Worm (Caenorhabditis elegans) whole organism, L1 larva: ENCODE measurements around the gene mca-2.
"Not testable (repeated sequence)": the region's sequence is repeated elsewhere in the genome, so short reads cannot be mapped to it uniquely, and the experiment has no call there.

Experiments used
- C16A3.4 ChIP-seq: fragments of 150-350 bp; optimal IDR thresholded peaks from 2 replicates; lab custom pipeline; 2014; ENCODE audit warnings: missing biosample characterization, missing genetic modification characterization
- C34B4.2 ChIP-seq: sonication (generic microtip); optimal IDR thresholded peaks from 2 replicates; lab custom pipeline; 2017; ENCODE audit warnings: mild to moderate bottlenecking, missing genetic modification characterization, missing compliant biosample characterization
- Y116A8C.19 ChIP-seq: sonication (generic microtip); optimal IDR thresholded peaks from 2 replicates; lab custom pipeline; 2016; ENCODE audit warnings: missing compliant biosample characterization, missing genetic modification characterization, borderline replicate concordance
- aha-1 ChIP-seq: fragments of 150-350 bp; optimal IDR thresholded peaks from 2 replicates; lab custom pipeline; 2014; ENCODE audit warnings: missing biosample characterization, missing genetic modification characterization
- aly-2 ChIP-seq: fragments of 150-350 bp; optimal IDR thresholded peaks from 2 replicates; lab custom pipeline; 2014; ENCODE audit warnings: missing biosample characterization, missing genetic modification characterization
- ama-1 ChIP-seq: fragments of 150-350 bp; optimal IDR thresholded peaks from 2 replicates; lab custom pipeline; 2014
- blmp-1 ChIP-seq: fragments of 150-350 bp; optimal IDR thresholded peaks from 2 replicates; lab custom pipeline; 2014; ENCODE audit warnings: missing biosample characterization, missing genetic modification characterization
- ceh-63 ChIP-seq: fragments of 200-800 bp; sonication (Bioruptor generic); optimal IDR thresholded peaks from 2 replicates; lab custom pipeline; 2018; ENCODE audit warnings: mild to moderate bottlenecking, missing genetic modification characterization, missing compliant biosample characterization
- ceh-82 ChIP-seq, 3 experiments: fragments of 150-350 bp in 1 of 3; sonication (generic microtip) in 2 of 3; optimal IDR thresholded peaks; 2 replicates each; lab custom pipeline; 2014 to 2017; ENCODE audit warnings: missing biosample characterization in 3 of 3, missing genetic modification characterization in 3 of 3
- ceh-88 ChIP-seq: fragments of 200-800 bp; sonication (Bioruptor generic); IDR thresholded peaks from 2 replicates; pipeline ENCODE4 v1.3.6; 2022; ENCODE audit warnings: missing genetic modification characterization, missing compliant biosample characterization
- ceh-90 ChIP-seq: sonication (generic microtip); optimal IDR thresholded peaks from 2 replicates; lab custom pipeline; 2016; ENCODE audit warnings: missing genetic modification characterization, missing compliant biosample characterization
- ces-1 ChIP-seq: fragments of 150-350 bp; optimal IDR thresholded peaks from 2 replicates; lab custom pipeline; 2014; ENCODE audit warnings: missing biosample characterization, missing genetic modification reagents, missing genetic modification characterization
- dpl-1 ChIP-seq, 3 experiments: fragments of 150-350 bp in 2 of 3; sonication (generic microtip) in 1 of 3; optimal IDR thresholded peaks; 2 replicates each; lab custom pipeline; 2014 to 2017; ENCODE audit warnings: missing biosample characterization in 3 of 3, missing genetic modification characterization in 3 of 3, missing genetic modification reagents in 3 of 3
- dsc-1 ChIP-seq: sonication (generic microtip); optimal IDR thresholded peaks from 2 replicates; lab custom pipeline; 2016; ENCODE audit warnings: mild to moderate bottlenecking, missing genetic modification characterization, missing compliant biosample characterization
- efl-1 ChIP-seq, 4 experiments: fragments of 150-350 bp; optimal IDR thresholded peaks in 3 of 4; peaks in 1 of 4; 1 replicate in 1 of 4; 2 replicates in 3 of 4; lab custom pipeline; 2014; ENCODE audit warnings: missing biosample characterization in 2 of 4, missing genetic modification characterization in 2 of 4, missing genetic modification reagents in 2 of 4
- egl-27 ChIP-seq, 2 experiments: fragments of 150-350 bp in 1 of 2; sonication (generic microtip); optimal IDR thresholded peaks; 3 replicates each; lab custom pipeline; 2017 to 2018; ENCODE audit warnings: missing biosample characterization in 2 of 2, missing genetic modification characterization in 2 of 2, missing genetic modification reagents in 2 of 2
- elt-2 ChIP-seq: sonication (generic microtip); optimal IDR thresholded peaks from 2 replicates; lab custom pipeline; 2016; ENCODE audit warnings: missing genetic modification characterization, mild to moderate bottlenecking, inconsistent platforms, missing compliant biosample characterization, missing genetic modification reagents
- elt-3 ChIP-seq, 6 experiments: fragments of 150-350 bp in 1 of 6; sonication (generic microtip); optimal IDR thresholded peaks; 2 replicates each; lab custom pipeline; 2017 to 2018; ENCODE audit warnings: missing biosample characterization in 6 of 6, missing genetic modification characterization in 6 of 6, inconsistent platforms in 1 of 6
- ets-5 ChIP-seq: fragments of 200-800 bp; sonication (Bioruptor generic); IDR thresholded peaks from 2 replicates; pipeline ENCODE4 v1.3.6; 2022; ENCODE audit warnings: missing genetic modification characterization, missing compliant biosample characterization
- fkh-8 ChIP-seq: sonication (generic microtip); optimal IDR thresholded peaks from 2 replicates; lab custom pipeline; 2016; ENCODE audit warnings: mild to moderate bottlenecking, missing genetic modification characterization, missing compliant biosample characterization
- fos-1 ChIP-seq: fragments of 150-350 bp; optimal IDR thresholded peaks from 2 replicates; lab custom pipeline; 2014; ENCODE audit warnings: missing biosample characterization, missing genetic modification characterization
- grh-1 ChIP-seq: fragments of 200-800 bp; sonication (Bioruptor generic); IDR thresholded peaks from 2 replicates; pipeline ENCODE4 v1.3.6; 2022; ENCODE audit warnings: missing genetic modification reagents, missing genetic modification characterization, missing compliant biosample characterization
- hlh-17 ChIP-seq: fragments of 200-800 bp; sonication (Bioruptor generic); optimal IDR thresholded peaks from 2 replicates; lab custom pipeline; 2018; ENCODE audit warnings: missing genetic modification characterization, mild to moderate bottlenecking, missing compliant biosample characterization, moderate library complexity, borderline replicate concordance
- hlh-4 ChIP-seq: sonication (generic microtip); optimal IDR thresholded peaks from 2 replicates; lab custom pipeline; 2016; ENCODE audit warnings: mild to moderate bottlenecking, missing genetic modification characterization, missing compliant biosample characterization
- hpl-2 ChIP-seq: fragments of 150-350 bp; optimal IDR thresholded peaks from 2 replicates; lab custom pipeline; 2014; ENCODE audit warnings: missing biosample characterization, missing genetic modification reagents, missing genetic modification characterization
- irx-1 ChIP-seq: sonication (generic microtip); optimal IDR thresholded peaks from 2 replicates; lab custom pipeline; 2016; ENCODE audit warnings: missing genetic modification characterization, missing compliant biosample characterization
- jun-1 ChIP-seq: fragments of 150-350 bp; optimal IDR thresholded peaks from 2 replicates; lab custom pipeline; 2014; ENCODE audit warnings: missing biosample characterization, missing genetic modification reagents, missing genetic modification characterization
- lin-15B ChIP-seq: fragments of 150-350 bp; sonication (generic microtip); optimal IDR thresholded peaks from 3 replicates; lab custom pipeline; 2014; ENCODE audit warnings: missing biosample characterization, missing genetic modification characterization
- lin-35 ChIP-seq, 2 experiments: fragments of 150-350 bp; optimal IDR thresholded peaks; 2 replicates each; lab custom pipeline; 2014; ENCODE audit warnings: missing biosample characterization in 2 of 2, missing genetic modification characterization in 2 of 2, missing genetic modification reagents in 2 of 2
- lin-39 ChIP-seq: fragments of 150-350 bp; optimal IDR thresholded peaks from 2 replicates; lab custom pipeline; 2014; ENCODE audit warnings: missing biosample characterization, missing genetic modification reagents, missing genetic modification characterization
- mab-9 ChIP-seq: fragments of 200-800 bp; sonication (Bioruptor generic); IDR thresholded peaks from 2 replicates; pipeline ENCODE4 v1.3.6; 2022; ENCODE audit warnings: missing genetic modification reagents, missing genetic modification characterization, missing compliant biosample characterization
- mdl-1 ChIP-seq, 2 experiments: fragments of 150-350 bp; optimal IDR thresholded peaks; 2 replicates each; lab custom pipeline; 2014 to 2017; ENCODE audit warnings: missing biosample characterization in 2 of 2, missing genetic modification characterization in 2 of 2, inconsistent platforms in 1 of 2
- mef-2 ChIP-seq: fragments of 150-350 bp; optimal IDR thresholded peaks from 2 replicates; lab custom pipeline; 2014; ENCODE audit warnings: missing biosample characterization, missing genetic modification characterization
- nhr-11 ChIP-seq: fragments of 150-350 bp; optimal IDR thresholded peaks from 2 replicates; lab custom pipeline; 2014; ENCODE audit warnings: missing biosample characterization, missing genetic modification characterization
- nhr-12 ChIP-seq: sonication (generic microtip); optimal IDR thresholded peaks from 2 replicates; lab custom pipeline; 2017; ENCODE audit warnings: missing biosample characterization, missing genetic modification characterization
- nhr-20 ChIP-seq: sonication (generic microtip); optimal IDR thresholded peaks from 2 replicates; lab custom pipeline; 2016; ENCODE audit warnings: mild to moderate bottlenecking, missing genetic modification characterization, missing compliant biosample characterization
- nhr-237 ChIP-seq: fragments of 150-350 bp; optimal IDR thresholded peaks from 2 replicates; lab custom pipeline; 2014; ENCODE audit warnings: missing biosample characterization, missing genetic modification characterization
- nhr-76 ChIP-seq: sonication (generic microtip); optimal IDR thresholded peaks from 2 replicates; lab custom pipeline; 2017; ENCODE audit warnings: missing biosample characterization, missing genetic modification characterization
- nhr-77 ChIP-seq: fragments of 150-350 bp; optimal IDR thresholded peaks from 2 replicates; lab custom pipeline; 2014; ENCODE audit warnings: missing biosample characterization, missing genetic modification characterization
- pqm-1 ChIP-seq: sonication (generic microtip); optimal IDR thresholded peaks from 3 replicates; lab custom pipeline; 2017; ENCODE audit warnings: missing biosample characterization, missing genetic modification characterization
- skn-1 ChIP-seq: fragments of 150-350 bp; optimal IDR thresholded peaks from 2 replicates; lab custom pipeline; 2014; ENCODE audit warnings: missing biosample characterization, missing genetic modification characterization
- sox-4 ChIP-seq: sonication (generic microtip); optimal IDR thresholded peaks from 2 replicates; lab custom pipeline; 2016; ENCODE audit warnings: missing genetic modification characterization, missing compliant biosample characterization
- swsn-7 ChIP-seq: sonication (generic microtip); optimal IDR thresholded peaks from 2 replicates; lab custom pipeline; 2016; ENCODE audit warnings: missing genetic modification characterization, missing compliant biosample characterization
- tbx-2 ChIP-seq: sonication (generic microtip); optimal IDR thresholded peaks from 2 replicates; lab custom pipeline; 2016; ENCODE audit warnings: missing genetic modification characterization, missing compliant biosample characterization
- unc-30 ChIP-seq: sonication (generic microtip); optimal IDR thresholded peaks from 2 replicates; lab custom pipeline; 2017; ENCODE audit warnings: missing biosample characterization, missing genetic modification characterization
- unc-62 ChIP-seq: fragments of 150-350 bp; optimal IDR thresholded peaks from 2 replicates; lab custom pipeline; 2014; ENCODE audit warnings: missing biosample characterization, missing genetic modification reagents, missing genetic modification characterization
- zag-1 ChIP-seq: fragments of 150-350 bp; optimal IDR thresholded peaks from 2 replicates; lab custom pipeline; 2014; ENCODE audit warnings: missing biosample characterization, missing genetic modification characterization
- zip-4 ChIP-seq: fragments of 200-800 bp; sonication (Bioruptor generic); optimal IDR thresholded peaks from 2 replicates; lab custom pipeline; 2018; ENCODE audit warnings: mild to moderate bottlenecking, missing genetic modification characterization, moderate library complexity, missing compliant biosample characterization
- ztf-11 ChIP-seq, 2 experiments: sonication (generic microtip); optimal IDR thresholded peaks; 2 replicates each; lab custom pipeline; 2016 to 2017; ENCODE audit warnings: missing genetic modification characterization in 2 of 2, missing biosample characterization in 1 of 2, missing compliant biosample characterization in 1 of 2

mca-2 gene

ce11 chrIV:2048839-2049238, 35.0 kb upstream of the mca-2 start (continued):
- TF ChIP-seq C34B4.2 (no peak), unc-30 (tag; lab: Kevin White, UChicago) (no peak)

- not testable (repeated sequence) for TF ChIP-seq C16A3.4 (tag; lab: Kevin White, UChicago); elt-3 (tag; optimal IDR thresholded peaks at IDR 0.05; lab: Kevin White, UChicago); blmp-1 (tag; lab: Kevin White, UChicago)
- TF ChIP-seq, all 84 proteins: peak for 0; not testable (repeated sequence) for 84
Measured at ce11 chrIV:2051195-2051594, 32.6 kb upstream of the mca-2 start, which contains the start of gene R05C11.4. Gene R05C11.4 (plus strand): TSS chrIV:2051495.

ce11 chrIV:2052337-2052736, 31.5 kb upstream of the mca-2 start:
- TF ChIP-seq nhr-237 (tag; lab: Kevin White, UChicago) (no peak), irx-1 (tag; lab: Kevin White, UChicago) (no peak), jun-1 (no peak), unc-62 (GFP tag; lab: Kevin White, UChicago) (no peak), ceh-90 (tag; lab: Kevin White, UChicago) (no peak), mdl-1 (tag; optimal IDR thresholded peaks at IDR 0.05; lab: Kevin White, UChicago) (no peak), ets-5 (no peak), swsn-7 (tag; lab: Kevin White, UChicago) (peak; percentile 37), nhr-11 (tag; lab: Kevin White, UChicago) (no peak), aly-2 (tag; lab: Kevin White, UChicago) (no peak), ztf-11 (tag; optimal IDR thresholded peaks at IDR 0.05; lab: Kevin White, UChicago) (peak in 1 of 2 experiments; percentile 37), nhr-76 (tag; lab: Kevin White, UChicago) (no peak), lin-35 (GFP tag; optimal IDR thresholded peaks at IDR 0.05; lab: Kevin White, UChicago) (no peak), nhr-20 (tag; lab: Kevin White, UChicago) (no peak), ces-1 (GFP tag; lab: Kevin White, UChicago) (peak; percentile 88), elt-2 (tag; lab: Kevin White, UChicago) (no peak), hpl-2 (GFP tag; lab: Kevin White, UChicago) (no peak), mab-9 (GFP tag; lab: Robert Waterston, UW) (0 out of 2 replicates have a peak, but pooled peaks have one; percentile 37), nhr-12 (no peak), skn-1 (tag; lab: Kevin White, UChicago) (no peak), egl-27 (tag; optimal IDR thresholded peaks at IDR 0.05; lab: Kevin White, UChicago) (no peak), zip-4 (GFP tag; lab: Kevin White, UChicago) (no peak), elt-3 (tag; optimal IDR thresholded peaks at IDR 0.05; lab: Kevin White, UChicago) (no peak), hlh-4 (no peak), pqm-1 (tag; lab: Kevin White, UChicago) (no peak), lin-39 (tag; lab: Kevin White, UChicago) (no peak), mef-2 (tag; lab: Kevin White, UChicago) (no peak), C16A3.4 (tag; lab: Kevin White, UChicago) (no peak), nhr-77 (tag; lab: Kevin White, UChicago) (no peak), zag-1 (tag; lab: Kevin White, UChicago) (peak; percentile 45), lin-15B (tag; lab: Kevin White, UChicago) (no peak), Y116A8C.19 (tag; lab: Kevin White, UChicago) (no peak), sox-4 (no peak), fos-1 (tag; lab: Kevin White, UChicago) (peak; percentile 22), aha-1 (no peak), tbx-2 (peak; percentile 65), ceh-82 (tag; optimal IDR thresholded peaks at IDR 0.05; lab: Kevin White, UChicago) (no peak), ceh-63 (GFP tag; lab: Kevin White, UChicago) (no peak), dsc-1 (tag; lab: Kevin White, UChicago) (no peak), ceh-88 (GFP tag; lab: Robert Waterston, UW) (peak; percentile 39; the same call in 1 of the 2 replicates), grh-1 (no peak), fkh-8 (tag; lab: Kevin White, UChicago) (peak; percentile 25), unc-30 (tag; lab: Kevin White, UChicago) (no peak), dpl-1 (GFP tag; optimal IDR thresholded peaks at IDR 0.05; lab: Kevin White, UChicago) (no peak), ama-1 (lab: Kevin White, UChicago) (no peak), hlh-17 (GFP tag; lab: Kevin White, UChicago) (no peak), efl-1 (optimal IDR thresholded peaks at IDR 0.05; lab: Kevin White, UChicago) (peak in 1 of 2 experiments; percentile 11), efl-1 (GFP tag; optimal IDR thresholded peaks at IDR 0.05 in 1 of 2; lab: Kevin White, UChicago) (peak in 1 of 2 experiments; percentile 92)
